Worm (Caenorhabditis elegans): ENCODE measurements around the gene ZK1055.7.

DNA sequence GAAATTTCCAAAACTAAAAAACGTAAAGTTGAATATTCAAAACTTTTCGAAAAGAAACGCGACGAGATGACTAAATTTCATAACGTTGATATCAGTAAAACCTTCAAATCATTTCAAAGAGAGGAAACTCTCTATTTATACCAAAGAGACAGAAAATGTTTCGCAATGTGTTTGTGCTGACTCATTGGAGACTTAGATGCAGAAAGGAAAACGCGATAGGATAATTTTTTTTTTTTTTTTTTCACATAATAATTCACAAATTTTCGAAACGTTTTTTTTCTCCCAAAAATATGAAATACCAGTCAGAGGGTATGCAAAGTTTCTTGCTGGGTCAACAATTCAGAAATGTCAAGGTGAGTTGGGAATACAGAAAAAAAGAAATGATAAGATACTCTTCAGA lies 1.0 kb upstream of the ZK1055.7 start:
- TF ChIP-seq med-1 (GFP tag; optimal IDR thresholded peaks at IDR 0.05; ENCODE audit: insufficient read depth) (no peak), cog-1 (tag; optimal IDR thresholded peaks at IDR 0.05) (no peak), flt-1 (GFP tag; IDR thresholded peaks at IDR 0.05) (no peak)

All from whole organism, midembryonic.